Fruit fly (Drosophila melanogaster): ENCODE measurements around the gene CG6813.

The CG6813 gene

dm6 chr3R:11655873-11656374 is 29.5 kb upstream of the CG6813 start, which contains the start of gene CG42327 (continued):
- TF ChIP-seq CG17359 (tag; optimal IDR thresholded peaks at IDR 0.05) (peak; percentile 96), MBD-R2 (GFP tag; IDR thresholded peaks at IDR 0.05) (peak; percentile 67), luna (GFP tag; optimal IDR thresholded peaks at IDR 0.05) (no peak), Spps (tag; optimal IDR thresholded peaks at IDR 0.05) (peak; percentile 94), CG13424 (tag; optimal IDR thresholded peaks at IDR 0.05) (peak; percentile 94), CG15696 (tag; optimal IDR thresholded peaks at IDR 0.05) (peak; percentile 82), Atf3 (GFP tag; optimal IDR thresholded peaks at IDR 0.05) (peak; percentile 76), HmgZ (tag; optimal IDR thresholded peaks at IDR 0.05) (peak; percentile 81), pnt (GFP tag; optimal IDR thresholded peaks at IDR 0.05) (peak; percentile 77), CG4707 (GFP tag; optimal IDR thresholded peaks at IDR 0.05) (peak; percentile 100), dm (GFP tag; optimal IDR thresholded peaks at IDR 0.05) (peak; percentile 65), CG6254 (GFP tag; optimal IDR thresholded peaks at IDR 0.05) (peak; percentile 95), lbe (GFP tag; optimal IDR thresholded peaks at IDR 0.05) (peak; percentile 93), CG12769 (tag; optimal IDR thresholded peaks at IDR 0.05) (peak; percentile 89), tup (GFP tag; optimal IDR thresholded peaks at IDR 0.05) (peak; percentile 83), Neu2 (GFP tag; optimal IDR thresholded peaks at IDR 0.05; ENCODE audit: borderline replicate concordance) (no peak), CG10321 (GFP tag; IDR thresholded peaks at IDR 0.05) (peak; percentile 76; the same call in 1 of the 2 replicates), Sry-δ (GFP tag; optimal IDR thresholded peaks at IDR 0.05) (peak; percentile 1), chinmo (GFP tag; IDR thresholded peaks at IDR 0.05; ENCODE audit: partially characterized antibody) (peak; percentile 86; the same call in 2 of the 4 replicates), slbo (GFP tag; IDR thresholded peaks at IDR 0.05) (peak; percentile 90), CG11456 (GFP tag; IDR thresholded peaks at IDR 0.05) (peak; percentile 89), CG30403 (GFP tag; optimal IDR thresholded peaks at IDR 0.05) (peak; percentile 94), CG42726 (GFP tag; IDR thresholded peaks at IDR 0.05; ENCODE audit: partially characterized antibody) (no peak; the same call in 1 of the 2 replicates), z (GFP tag; IDR thresholded peaks at IDR 0.05) (no peak; the same call in 1 of the 3 replicates), CG9215 (GFP tag; IDR thresholded peaks at IDR 0.05) (peak; percentile 73), Sox102F (GFP tag; optimal IDR thresholded peaks at IDR 0.05) (peak; percentile 97), CG10979 (tag; optimal IDR thresholded peaks at IDR 0.05) (peak; percentile 96), vnd (GFP tag; IDR thresholded peaks at IDR 0.05; ENCODE audit: partially characterized antibody) (no peak), CG18476 (GFP tag; optimal IDR thresholded peaks at IDR 0.05) (peak; percentile 86), Ets97D (GFP tag; optimal IDR thresholded peaks at IDR 0.05) (peak; percentile 45), gcm2 (GFP tag; optimal IDR thresholded peaks at IDR 0.05) (peak; percentile 85), CG10462 (GFP tag; optimal IDR thresholded peaks at IDR 0.05) (peak; percentile 93)

DNA sequence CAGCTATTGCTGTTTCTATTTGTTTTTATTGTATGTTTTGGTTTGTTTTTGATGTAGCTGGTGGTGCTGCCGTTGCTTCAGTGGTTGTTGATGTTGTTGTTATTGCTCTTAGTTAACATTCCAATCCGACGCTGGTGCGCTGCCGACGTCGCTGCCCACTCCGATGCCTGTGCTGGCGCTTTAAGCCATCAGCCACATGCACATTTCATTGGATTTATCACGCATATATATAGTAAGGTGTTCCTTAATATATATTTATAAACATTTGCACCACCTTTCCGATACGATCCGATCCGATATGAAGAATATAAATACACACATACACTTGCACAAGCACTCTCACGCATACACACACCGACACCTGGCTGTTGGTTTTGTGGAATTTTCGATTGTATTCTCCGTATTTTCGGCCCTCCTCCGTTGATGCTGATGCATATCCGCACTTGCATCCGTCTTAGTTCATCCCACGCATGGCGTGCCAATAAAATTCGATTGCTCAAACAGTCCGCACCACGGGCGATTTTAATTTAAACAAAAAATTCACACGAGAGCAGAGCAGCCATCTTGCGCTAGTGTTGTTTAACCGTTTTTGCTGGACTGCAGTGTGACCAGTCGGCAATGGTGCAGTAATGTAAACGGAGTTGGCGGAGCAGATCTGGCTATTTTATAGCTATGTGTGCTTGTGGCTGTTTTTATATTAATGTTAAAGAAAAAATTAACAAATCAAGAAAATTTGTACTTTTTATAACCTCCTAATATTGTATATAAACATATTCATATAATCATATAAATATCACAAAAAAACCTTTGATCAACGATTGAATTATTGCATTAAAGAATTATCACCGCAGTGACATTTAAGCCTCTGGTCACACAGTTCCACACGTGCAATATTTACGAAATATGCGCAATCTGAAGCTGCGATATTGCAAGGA is 23.9 kb upstream of the CG6813 start, which contains the start of the genes Csk and Elp1:
Gene Csk (minus strand): TSS at position 602 of the 935 bp plus-strand sequence.
Gene Elp1 (plus strand): TSS at position 867 of the 935 bp plus-strand sequence.
- peak; percentile 56 for TF ChIP-seq Ssrp (tag; optimal IDR thresholded peaks at IDR 0.05)
- TF ChIP-seq B-H1 (GFP tag; IDR thresholded peaks at IDR 0.05), result no peak
- TF ChIP-seq CG3163 (GFP tag; optimal IDR thresholded peaks at IDR 0.05), result no peak
- peak; percentile 98 for TF ChIP-seq CG10267 (tag; optimal IDR thresholded peaks at IDR 0.05)
- no peak for TF ChIP-seq CG1024 (GFP tag; IDR thresholded peaks at IDR 0.05)
- TF ChIP-seq YL-1 (GFP tag; optimal IDR thresholded peaks at IDR 0.05), result peak; percentile 74
- TF ChIP-seq CG4820 (GFP tag; optimal IDR thresholded peaks at IDR 0.05), result peak; percentile 55
- peak; percentile 67; the same call in 1 of the 3 replicates for TF ChIP-seq Dbx (GFP tag; IDR thresholded peaks at IDR 0.05)
- peak in 1 of 2 experiments; percentile 59 for TF ChIP-seq insv (GFP tag; optimal IDR thresholded peaks at IDR 0.05)
- no peak for TF ChIP-seq GATAe (GFP tag; conservative IDR thresholded peaks at IDR 0.05)
- no peak for TF ChIP-seq CG1832 (GFP tag; optimal IDR thresholded peaks at IDR 0.05)
- TF ChIP-seq CG17612 (GFP tag; IDR thresholded peaks at IDR 0.05), result no peak
- TF ChIP-seq CG7357 (GFP tag; IDR thresholded peaks at IDR 0.05), result 0 out of 3 replicates have a peak, but pooled peaks have one; percentile 31
- peak; percentile 52 for TF ChIP-seq CG10147 (GFP tag; optimal IDR thresholded peaks at IDR 0.05)
- TF ChIP-seq cg (GFP tag; optimal IDR thresholded peaks at IDR 0.05), result peak; percentile 95
- peak; percentile 68 for TF ChIP-seq trem (tag; optimal IDR thresholded peaks at IDR 0.05)
- TF ChIP-seq HmgZ (tag; optimal IDR thresholded peaks at IDR 0.05), result peak; percentile 75

All from whole organism, embryonic.